Worm (Caenorhabditis elegans) whole organism, L4/young adult: ENCODE results near the gene T11G6.3.
A peak's percentile ranks its signal among the peaks of the same experiment; 100 is the strongest.

ENCODE experiments used
- W03F9.2 ChIP-seq: fragments of 150-350 bp; optimal IDR thresholded peaks from 2 replicates; lab custom pipeline; 2014; ENCODE audit warnings: missing biosample characterization, missing genetic modification characterization
- him-1 ChIP-seq: sonication (generic microtip); optimal IDR thresholded peaks from 2 replicates; lab custom pipeline; 2016; ENCODE audit warnings: missing genotype, missing genetic modification reagents, missing genetic modification characterization, missing compliant biosample characterization

- TF ChIP-seq W03F9.2 (tag; lab: Kevin White, UChicago): no peak
- peak; percentile 1 for TF ChIP-seq him-1
These were observed 15.1 kb upstream of the T11G6.3 start for ce11 chrIV:10870158-10870557.
